Fruit fly (Drosophila melanogaster) whole organism, adult: Measurements from ENCODE around the gene CG34435.

Experiments
- CG11617 ChIP-seq: fragments of 200-800 bp; sonication (Bioruptor generic); optimal IDR thresholded peaks from 2 replicates; lab custom pipeline; 2017; ENCODE audit warnings: mild to moderate bottlenecking, missing biosample characterization, missing genetic modification reagents, missing genetic modification characterization
- CG5204 ChIP-seq: fragments of 200-800 bp; sonication (Bioruptor generic); optimal IDR thresholded peaks from 2 replicates; lab custom pipeline; 2016; ENCODE audit warnings: missing biosample characterization, missing genetic modification characterization
- Clk ChIP-seq: fragments of 200-800 bp; sonication (Bioruptor generic); optimal IDR thresholded peaks from 2 replicates; lab custom pipeline; 2017; ENCODE audit warnings: missing biosample characterization, missing genetic modification characterization

dm6 chrX:5563396-5563795, 50.9 kb downstream of the CG34435 start:
- TF ChIP-seq CG11617 (GFP tag; lab: Kevin White, UChicago) (no peak), Clk (GFP tag; lab: Kevin White, UChicago) (no peak), CG5204 (no peak)
